Fruit fly (Drosophila melanogaster) whole organism, embryonic: ENCODE results near the gene CG44838.

Experiments
- Ada2b ChIP-seq: fragments of 200-800 bp; sonication (Bioruptor generic); IDR thresholded peaks from 2 replicates; pipeline ENCODE4 v1.3.6; 2022; ENCODE audit warnings: missing biosample characterization, missing genetic modification characterization
- Adf1 ChIP-seq: fragments of 200-800 bp; sonication (Bioruptor generic); IDR thresholded peaks from 2 replicates; pipeline ENCODE4 v1.3.6; 2022; ENCODE audit warnings: missing biosample characterization, missing genetic modification characterization
- Aef1 ChIP-seq: fragments of 200-800 bp; sonication (Bioruptor generic); IDR thresholded peaks from 3 replicates; pipeline ENCODE4 v1.3.6; 2022; ENCODE audit warnings: missing biosample characterization, missing genetic modification characterization
- Antp ChIP-seq: fragments of 200-800 bp; sonication (Bioruptor generic); optimal IDR thresholded peaks from 3 replicates; lab custom pipeline; 2016; ENCODE audit warnings: missing biosample characterization, missing genetic modification characterization
- B-H1 ChIP-seq: fragments of 200-800 bp; sonication (Bioruptor generic); IDR thresholded peaks from 3 replicates; pipeline ENCODE4 v1.3.6; 2022; ENCODE audit warnings: missing biosample characterization, missing genetic modification characterization
- CG10431 ChIP-seq: fragments of 200-800 bp; sonication (Bioruptor generic); optimal IDR thresholded peaks from 3 replicates; lab custom pipeline; 2018; ENCODE audit warnings: missing biosample characterization, mild to moderate bottlenecking, missing genetic modification characterization
- CG11247 ChIP-seq: fragments of 200-800 bp; sonication (Bioruptor generic); IDR thresholded peaks from 2 replicates; pipeline ENCODE4 v1.3.6; 2022; ENCODE audit warnings: missing biosample characterization, missing genetic modification characterization
- CG12155 ChIP-seq: fragments of 200-800 bp; sonication (Bioruptor generic); optimal IDR thresholded peaks from 3 replicates; lab custom pipeline; 2016; ENCODE audit warnings: missing biosample characterization, missing genetic modification characterization
- CG12219 ChIP-seq: fragments of 200-800 bp; sonication (Bioruptor generic); optimal IDR thresholded peaks from 3 replicates; lab custom pipeline; 2018; ENCODE audit warnings: missing biosample characterization, mild to moderate bottlenecking, missing genetic modification characterization
- CG13424 ChIP-seq: fragments of 200-800 bp; sonication (Bioruptor generic); optimal IDR thresholded peaks from 2 replicates; lab custom pipeline; 2019; ENCODE audit warnings: missing biosample characterization, mild to moderate bottlenecking, missing genetic modification characterization, moderate library complexity
- CG15011 ChIP-seq: fragments of 200-800 bp; sonication (Bioruptor generic); optimal IDR thresholded peaks from 3 replicates; lab custom pipeline; 2018; ENCODE audit warnings: missing biosample characterization, mild to moderate bottlenecking, missing genetic modification characterization
- CG15073 ChIP-seq: fragments of 200-800 bp; sonication (Bioruptor generic); optimal IDR thresholded peaks from 2 replicates; lab custom pipeline; 2016; ENCODE audit warnings: missing biosample characterization, missing genetic modification characterization
- CG1529 ChIP-seq: fragments of 200-800 bp; sonication (Bioruptor generic); optimal IDR thresholded peaks from 3 replicates; lab custom pipeline; 2018; ENCODE audit warnings: missing biosample characterization, missing genetic modification characterization
- CG1603 ChIP-seq: fragments of 200-800 bp; sonication (Bioruptor generic); optimal IDR thresholded peaks from 2 replicates; lab custom pipeline; 2019; ENCODE audit warnings: missing biosample characterization, mild to moderate bottlenecking, missing genetic modification characterization, moderate library complexity
- CG2116 ChIP-seq: fragments of 200-800 bp; sonication (Bioruptor generic); optimal IDR thresholded peaks from 3 replicates; lab custom pipeline; 2018; ENCODE audit warnings: missing biosample characterization, mild to moderate bottlenecking, missing genetic modification characterization
- CG2120 ChIP-seq: fragments of 200-800 bp; sonication (Bioruptor generic); optimal IDR thresholded peaks from 3 replicates; lab custom pipeline; 2016; ENCODE audit warnings: missing biosample characterization, missing genetic modification characterization
- CG2129 ChIP-seq: fragments of 200-800 bp; sonication (Bioruptor generic); IDR thresholded peaks from 2 replicates; pipeline ENCODE4 v1.3.6; 2022; ENCODE audit warnings: missing biosample characterization, missing genetic modification characterization; ENCODE audit not compliant: partially characterized antibody
- CG2202 ChIP-seq: fragments of 200-800 bp; sonication (Bioruptor generic); optimal IDR thresholded peaks from 2 replicates; lab custom pipeline; 2018; ENCODE audit warnings: missing biosample characterization, mild to moderate bottlenecking, missing genetic modification characterization
- CG3838 ChIP-seq: fragments of 200-800 bp; sonication (Bioruptor generic); optimal IDR thresholded peaks from 3 replicates; lab custom pipeline; 2016; ENCODE audit warnings: missing biosample characterization, missing genetic modification characterization
- CG3995 ChIP-seq: fragments of 200-800 bp; sonication (Bioruptor generic); optimal IDR thresholded peaks from 3 replicates; lab custom pipeline; 2016; ENCODE audit warnings: missing biosample characterization, missing genetic modification characterization
- CG4282 ChIP-seq: fragments of 200-800 bp; sonication (Bioruptor generic); optimal IDR thresholded peaks from 2 replicates; lab custom pipeline; 2016; ENCODE audit warnings: missing biosample characterization, missing genetic modification characterization
- CG7786 ChIP-seq: fragments of 200-800 bp; sonication (Bioruptor generic); optimal IDR thresholded peaks from 2 replicates; lab custom pipeline; 2016; ENCODE audit warnings: missing biosample characterization, missing genetic modification characterization
- CG9215 ChIP-seq: fragments of 200-800 bp; sonication (Bioruptor generic); IDR thresholded peaks from 2 replicates; pipeline ENCODE4 v1.3.6; 2022; ENCODE audit warnings: missing biosample characterization, missing genetic modification characterization
- CG9876 ChIP-seq: fragments of 200-800 bp; sonication (Bioruptor generic); optimal IDR thresholded peaks from 2 replicates; lab custom pipeline; 2016; ENCODE audit warnings: missing biosample characterization, missing genetic modification characterization
- Dip3 ChIP-seq: fragments of 200-800 bp; sonication (Bioruptor generic); optimal IDR thresholded peaks from 3 replicates; lab custom pipeline; 2016; ENCODE audit warnings: missing biosample characterization, missing genetic modification characterization
- ERR ChIP-seq: fragments of 200-800 bp; sonication (Bioruptor generic); optimal IDR thresholded peaks from 2 replicates; lab custom pipeline; 2016; ENCODE audit warnings: missing biosample characterization, missing genetic modification characterization
- Gsc ChIP-seq: fragments of 200-800 bp; sonication (Bioruptor generic); IDR thresholded peaks from 2 replicates; pipeline ENCODE4 v1.3.6; 2022; ENCODE audit warnings: missing biosample characterization, missing genetic modification characterization
- H15 ChIP-seq: fragments of 200-800 bp; sonication (Bioruptor generic); IDR thresholded peaks from 3 replicates; pipeline ENCODE4 v1.3.6; 2022; ENCODE audit warnings: missing biosample characterization, missing genetic modification characterization
- Kr ChIP-seq: fragments of 200-800 bp; sonication (Bioruptor generic); optimal IDR thresholded peaks from 2 replicates; lab custom pipeline; 2017; ENCODE audit warnings: missing biosample characterization, mild to moderate bottlenecking, missing genetic modification characterization
- Neu2 ChIP-seq: fragments of 200-800 bp; sonication (Bioruptor generic); optimal IDR thresholded peaks from 3 replicates; lab custom pipeline; 2016; ENCODE audit warnings: missing biosample characterization, missing genetic modification characterization, borderline replicate concordance
- YL-1 ChIP-seq: fragments of 200-800 bp; sonication (Bioruptor generic); optimal IDR thresholded peaks from 3 replicates; lab custom pipeline; 2017; ENCODE audit warnings: missing biosample characterization, mild to moderate bottlenecking, missing genetic modification characterization
- ap ChIP-seq: fragments of 200-800 bp; sonication (Bioruptor generic); IDR thresholded peaks from 2 replicates; pipeline ENCODE4 v1.3.6; 2022; ENCODE audit warnings: missing biosample characterization, missing genetic modification characterization
- bsh ChIP-seq, 2 experiments: fragments of 200-800 bp; sonication (Bioruptor generic); optimal IDR thresholded peaks; 2 replicates each; lab custom pipeline; 2017 to 2018; ENCODE audit warnings: mild to moderate bottlenecking in 2 of 2, missing biosample characterization in 2 of 2, missing genetic modification characterization in 2 of 2, moderate library complexity in 1 of 2
- crp ChIP-seq, 2 experiments: fragments of 200-800 bp; sonication (Bioruptor generic); optimal IDR thresholded peaks; 2 replicates in 1 of 2; 3 replicates in 1 of 2; lab custom pipeline; 2017; ENCODE audit warnings: missing biosample characterization in 2 of 2, missing genetic modification characterization in 2 of 2, mild to moderate bottlenecking in 1 of 2, moderate library complexity in 1 of 2
- da ChIP-seq: fragments of 200-800 bp; sonication (Bioruptor generic); optimal IDR thresholded peaks from 2 replicates; lab custom pipeline; 2016; ENCODE audit warnings: missing biosample characterization, missing genetic modification characterization
- dati ChIP-seq: fragments of 200-800 bp; sonication (Bioruptor generic); IDR thresholded peaks from 2 replicates; pipeline ENCODE4 v1.3.6; 2022; ENCODE audit warnings: missing biosample characterization, missing genetic modification characterization
- fd3F ChIP-seq: fragments of 200-800 bp; sonication (Bioruptor generic); optimal IDR thresholded peaks from 2 replicates; lab custom pipeline; 2018; ENCODE audit warnings: missing biosample characterization, mild to moderate bottlenecking, missing genetic modification characterization, moderate library complexity
- h ChIP-seq: fragments of >200 bp; optimal IDR thresholded peaks from 2 replicates; lab custom pipeline; 2017
- hth ChIP-seq: fragments of >200 bp; optimal IDR thresholded peaks from 2 replicates; lab custom pipeline; 2017; ENCODE audit warnings: inconsistent platforms
- ken ChIP-seq: fragments of 200-800 bp; sonication (Bioruptor generic); IDR thresholded peaks from 3 replicates; pipeline ENCODE4 v1.3.6; 2022; ENCODE audit warnings: missing biosample characterization, missing genetic modification characterization
- lmd ChIP-seq: fragments of 200-800 bp; sonication (Bioruptor generic); IDR thresholded peaks from 2 replicates; pipeline ENCODE4 v1.3.6; 2022; ENCODE audit warnings: missing biosample characterization, missing genetic modification characterization
- phol ChIP-seq: fragments of 200-800 bp; sonication (Bioruptor generic); optimal IDR thresholded peaks from 3 replicates; lab custom pipeline; 2018; ENCODE audit warnings: missing biosample characterization, mild to moderate bottlenecking, missing genetic modification characterization, moderate library complexity
- pnt ChIP-seq: fragments of 200-800 bp; sonication (Bioruptor generic); optimal IDR thresholded peaks from 3 replicates; lab custom pipeline; 2016; ENCODE audit warnings: missing biosample characterization, missing genetic modification characterization
- prd ChIP-seq, 3 experiments: fragments of >200 bp in 2 of 3; fragments of 200-800 bp in 1 of 3; sonication (Bioruptor generic) in 1 of 3; optimal IDR thresholded peaks in 2 of 3; IDR thresholded peaks in 1 of 3; 2 replicates in 2 of 3; 3 replicates in 1 of 3; pipeline versions ENCODE4 v1.3.6 to Lab custom; 2017 to 2022; ENCODE audit warnings: missing biosample characterization in 1 of 3, missing genetic modification characterization in 1 of 3
- sens ChIP-seq: fragments of 200-800 bp; sonication (Bioruptor generic); peaks from one replicate; lab custom pipeline; 2016; ENCODE audit warnings: missing biosample characterization, missing genetic modification characterization
- sens-2 ChIP-seq: fragments of 200-800 bp; sonication (Bioruptor generic); IDR thresholded peaks from 2 replicates; pipeline ENCODE4 v1.3.6; 2022; ENCODE audit warnings: missing biosample characterization, missing genetic modification characterization
- seq ChIP-seq: fragments of 200-800 bp; sonication (Bioruptor generic); IDR thresholded peaks from 2 replicates; pipeline ENCODE4 v1.3.6; 2022; ENCODE audit warnings: missing biosample characterization, missing genetic modification characterization
- shn ChIP-seq: fragments of 200-800 bp; sonication (Bioruptor generic); optimal IDR thresholded peaks from 3 replicates; lab custom pipeline; 2016; ENCODE audit warnings: missing biosample characterization, missing genetic modification characterization
- tin ChIP-seq: fragments of 200-800 bp; sonication (Bioruptor generic); optimal IDR thresholded peaks from 3 replicates; lab custom pipeline; 2016; ENCODE audit warnings: missing biosample characterization, missing genetic modification characterization
- trem ChIP-seq: fragments of 200-800 bp; optimal IDR thresholded peaks from 3 replicates; lab custom pipeline; 2019; ENCODE audit warnings: missing biosample characterization, mild to moderate bottlenecking, missing genetic modification characterization, moderate library complexity

CG44838 gene

DNA sequence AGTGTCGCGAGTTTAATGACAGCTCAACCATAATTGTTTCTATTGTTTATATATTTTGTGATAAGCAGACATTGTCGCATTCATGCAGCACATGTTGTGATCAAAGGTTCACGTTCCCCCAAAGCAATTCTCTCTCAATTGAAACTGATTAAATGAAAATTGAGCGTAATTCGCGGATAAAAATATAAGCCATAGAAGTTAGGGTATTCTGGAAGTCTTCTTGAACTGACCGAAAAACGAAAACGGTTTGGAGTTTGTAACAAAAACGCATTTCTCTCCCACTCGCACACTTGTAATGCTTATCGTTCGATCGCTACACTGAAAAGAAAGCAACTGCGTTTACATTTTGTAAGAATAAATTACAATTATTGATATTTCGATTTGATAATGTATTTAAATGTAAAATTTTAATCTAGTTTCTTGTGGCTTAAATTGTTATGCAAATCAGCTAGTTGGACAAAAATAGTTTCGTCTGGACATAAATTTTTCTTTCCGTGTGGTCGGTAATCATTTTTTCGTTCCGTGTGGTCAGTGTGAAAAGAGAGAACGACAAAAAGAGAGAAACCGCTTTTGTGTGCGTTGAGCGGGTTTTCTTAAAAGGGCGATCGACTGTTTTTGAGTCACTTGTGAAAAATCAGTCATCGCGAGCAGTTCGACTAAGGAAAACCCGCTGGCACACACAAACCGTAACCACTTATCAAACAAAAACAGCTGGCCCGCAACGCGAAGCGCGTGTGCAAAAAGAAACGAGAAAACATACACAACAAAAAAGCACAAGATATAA is 38.0 kb upstream of the CG44838 start, which contains the start of gene aay (continued):
- TF ChIP-seq Neu2 (GFP tag; lab: Kevin White, UChicago) (peak; percentile 93), CG2120 (GFP tag; lab: Kevin White, UChicago) (peak; percentile 99), phol (tag; lab: Kevin White, UChicago) (peak; percentile 99), h (lab: Kevin White, UChicago) (no peak), YL-1 (peak; percentile 97), prd (optimal IDR thresholded peaks at IDR 0.05; lab: Kevin White, UChicago) (no peak), prd (GFP tag; IDR thresholded peaks at IDR 0.05; lab: Robert Waterston, UW) (peak; percentile 99), lmd (peak; percentile 98), ap (peak; percentile 97), dati (peak; percentile 90), CG7786 (GFP tag; lab: Kevin White, UChicago) (peak; percentile 97), pnt (peak; percentile 95), CG3838 (GFP tag; lab: Kevin White, UChicago) (peak; percentile 97), CG2129 (GFP tag; lab: Robert Waterston, UW) (no peak), CG1603 (tag; lab: Kevin White, UChicago) (peak; percentile 97), Gsc (peak; percentile 95), CG2116 (GFP tag; lab: Kevin White, UChicago) (peak; percentile 91), Adf1 (GFP tag; lab: Robert Waterston, UW) (peak; percentile 87), tin (GFP tag; lab: Kevin White, UChicago) (peak; percentile 98), Antp (GFP tag; lab: Kevin White, UChicago) (peak; percentile 91), da (peak; percentile 94), seq (GFP tag; lab: Robert Waterston, UW) (peak; percentile 98), Kr (GFP tag; lab: Kevin White, UChicago) (peak; percentile 75), CG12219 (peak; percentile 98), CG9215 (peak; percentile 94), trem (peak; percentile 97), CG15011 (GFP tag; lab: Kevin White, UChicago) (peak; percentile 98), CG1529 (GFP tag; lab: Kevin White, UChicago) (peak; percentile 99), H15 (GFP tag; lab: Robert Waterston, UW) (peak; percentile 97), bsh (GFP tag; optimal IDR thresholded peaks at IDR 0.05; lab: Kevin White, UChicago) (peak; percentile 93 to 99), CG9876 (peak; percentile 91), ken (GFP tag; lab: Robert Waterston, UW) (peak; percentile 97), Ada2b (GFP tag; lab: Robert Waterston, UW) (peak; percentile 98), CG2202 (tag; lab: Kevin White, UChicago) (peak; percentile 99), CG11247 (GFP tag; lab: Robert Waterston, UW) (peak; percentile 97), Aef1 (GFP tag; lab: Robert Waterston, UW) (peak; percentile 98), Dip3 (peak; percentile 98), crp (GFP tag; optimal IDR thresholded peaks at IDR 0.05; lab: Kevin White, UChicago) (peak in 1 of 2 experiments; percentile 75), CG10431 (GFP tag; lab: Kevin White, UChicago) (peak; percentile 92), CG3995 (GFP tag; lab: Kevin White, UChicago) (peak; percentile 82), CG15073 (GFP tag; lab: Kevin White, UChicago) (peak; percentile 88), sens (GFP tag; lab: Kevin White, UChicago) (peak; percentile 100), CG4282 (GFP tag; lab: Kevin White, UChicago) (peak; percentile 92), ERR (GFP tag; lab: Kevin White, UChicago) (peak; percentile 96), CG13424 (peak; percentile 99), B-H1 (peak; percentile 97), sens-2 (GFP tag; lab: Robert Waterston, UW) (peak; percentile 96), fd3F (GFP tag; lab: Kevin White, UChicago) (peak; percentile 98), hth (lab: Kevin White, UChicago) (no peak), shn (GFP tag; lab: Kevin White, UChicago) (peak; percentile 95), CG12155 (GFP tag; lab: Kevin White, UChicago) (peak; percentile 97)
